Worm (Caenorhabditis elegans): ENCODE data around the gene K08E3.2.
"Not testable (repeated sequence)": the region's sequence is repeated elsewhere in the genome, so short reads cannot be mapped to it uniquely, and the experiment has no call there.

K08E3.2 gene

ce11 chrIII:13761022-13761421 lies 12.5 kb upstream of the K08E3.2 start:
- TF ChIP-seq unc-62 (GFP tag; optimal IDR thresholded peaks at IDR 0.05) (no peak), nhr-28 (tag; optimal IDR thresholded peaks at IDR 0.05) (no peak), flh-1 (GFP tag; optimal IDR thresholded peaks at IDR 0.05) (no peak), nhr-76 (tag; optimal IDR thresholded peaks at IDR 0.05) (no peak), nhr-237 (tag; optimal IDR thresholded peaks at IDR 0.05) (no peak), ceh-83 (GFP tag; optimal IDR thresholded peaks at IDR 0.05) (no peak), cnd-1 (tag; optimal IDR thresholded peaks at IDR 0.05) (no peak), ceh-43 (GFP tag; optimal IDR thresholded peaks at IDR 0.05) (no peak), tbx-8 (GFP tag; optimal IDR thresholded peaks at IDR 0.05) (no peak), bed-3 (GFP tag; optimal IDR thresholded peaks at IDR 0.05) (no peak), ces-1 (GFP tag; optimal IDR thresholded peaks at IDR 0.05) (no peak), drap-1 (GFP tag; optimal IDR thresholded peaks at IDR 0.05) (no peak), snpc-4 (tag; optimal IDR thresholded peaks at IDR 0.05) (no peak), lsy-2 (tag; optimal IDR thresholded peaks at IDR 0.05) (no peak), lin-13 (tag; optimal IDR thresholded peaks at IDR 0.05) (no peak), lin-32 (GFP tag; optimal IDR thresholded peaks at IDR 0.05) (no peak), unc-120 (tag; optimal IDR thresholded peaks at IDR 0.05; ENCODE audit: poor library complexity, severe bottlenecking) (no peak), pha-4 (tag; optimal IDR thresholded peaks at IDR 0.05) (no peak)

- TF ChIP-seq ces-1 (GFP tag; optimal IDR thresholded peaks at IDR 0.05) (no peak), elt-3 (tag; optimal IDR thresholded peaks at IDR 0.05) (no peak), mep-1 (tag; optimal IDR thresholded peaks at IDR 0.05) (no peak), elt-1 (tag; optimal IDR thresholded peaks at IDR 0.05; ENCODE audit: borderline replicate concordance, insufficient read depth) (no peak), ceh-39 (tag; optimal IDR thresholded peaks at IDR 0.05) (no peak), pha-4 (tag; optimal IDR thresholded peaks at IDR 0.05) (no peak), snpc-4 (tag; optimal IDR thresholded peaks at IDR 0.05) (no peak), nhr-76 (tag; optimal IDR thresholded peaks at IDR 0.05) (no peak), hlh-1 (tag; optimal IDR thresholded peaks at IDR 0.05) (no peak), cnd-1 (tag; optimal IDR thresholded peaks at IDR 0.05) (no peak), blmp-1 (tag; optimal IDR thresholded peaks at IDR 0.05) (no peak), mls-2 (tag; optimal IDR thresholded peaks at IDR 0.05) (no peak), M03D4.4 (tag; optimal IDR thresholded peaks at IDR 0.05) (no peak), mab-5 (tag; optimal IDR thresholded peaks at IDR 0.05) (no peak), ham-2 (GFP tag; optimal IDR thresholded peaks at IDR 0.05) (no peak), flh-1 (GFP tag; optimal IDR thresholded peaks at IDR 0.05) (no peak), unc-39 (tag; optimal IDR thresholded peaks at IDR 0.05) (no peak)
These were observed 11.2 kb upstream of the K08E3.2 start for ce11 chrIII:13759691-13760090.

- TF ChIP-seq lsy-2 (tag; optimal IDR thresholded peaks at IDR 0.05) (no peak), nhr-28 (tag; optimal IDR thresholded peaks at IDR 0.05) (no peak), sem-2 (GFP tag; optimal IDR thresholded peaks at IDR 0.05) (no peak), lin-13 (tag; optimal IDR thresholded peaks at IDR 0.05) (no peak), mep-1 (tag; optimal IDR thresholded peaks at IDR 0.05) (no peak), M03D4.4 (tag; optimal IDR thresholded peaks at IDR 0.05) (no peak), ceh-39 (tag; optimal IDR thresholded peaks at IDR 0.05) (no peak), blmp-1 (tag; optimal IDR thresholded peaks at IDR 0.05) (no peak), ham-2 (GFP tag; optimal IDR thresholded peaks at IDR 0.05) (no peak), snpc-4 (tag; optimal IDR thresholded peaks at IDR 0.05) (no peak), flh-1 (GFP tag; optimal IDR thresholded peaks at IDR 0.05) (no peak), sptf-1 (tag; optimal IDR thresholded peaks at IDR 0.05) (no peak), lin-32 (GFP tag; optimal IDR thresholded peaks at IDR 0.05) (no peak), mls-2 (tag; optimal IDR thresholded peaks at IDR 0.05) (no peak), nhr-2 (tag; optimal IDR thresholded peaks at IDR 0.05) (no peak), unc-39 (tag; optimal IDR thresholded peaks at IDR 0.05) (no peak), drap-1 (GFP tag; optimal IDR thresholded peaks at IDR 0.05) (no peak), nhr-237 (tag; optimal IDR thresholded peaks at IDR 0.05) (no peak), tbx-8 (GFP tag; optimal IDR thresholded peaks at IDR 0.05) (no peak), ceh-83 (GFP tag; optimal IDR thresholded peaks at IDR 0.05) (no peak)
These were observed 7.2 kb upstream of the K08E3.2 start, which contains the start of gene toca-2 for ce11 chrIII:13755689-13756088. toca-2 (plus strand) TSS chrIII:13755896.

ce11 chrIII:13751144-13751543 lies 2.7 kb upstream of the K08E3.2 start, which contains the start of gene mlc-7:
mlc-7 (plus strand) TSS chrIII:13751444.
- TF ChIP-seq mep-1, mls-2, lsy-2 (tag; optimal IDR thresholded peaks at IDR 0.05): not testable (repeated sequence)

Measured in whole organism, mixed stage, embryonic.